Worm (Caenorhabditis elegans) whole organism, young adult: ENCODE measurements around the gene dmsr-9.

Source experiments
- B0035.1 ChIP-seq: sonication (generic microtip); optimal IDR thresholded peaks from 2 replicates; lab custom pipeline; 2016; ENCODE audit warnings: missing genetic modification characterization, mild to moderate bottlenecking, missing compliant biosample characterization, missing genotype, missing genetic modification reagents
- B0261.1 ChIP-seq: sonication (generic microtip); optimal IDR thresholded peaks from 2 replicates; lab custom pipeline; 2016; ENCODE audit warnings: mild to moderate bottlenecking, missing genetic modification characterization, moderate library complexity, missing compliant biosample characterization
- C06A6.2 ChIP-seq: fragments of 200-800 bp; sonication (Bioruptor generic); conservative IDR thresholded peaks from 2 replicates; pipeline ENCODE4 v1.3.6; 2022; ENCODE audit warnings: missing genetic modification characterization, missing compliant biosample characterization
- C17E4.6 ChIP-seq: fragments of 200-800 bp; sonication (Bioruptor generic); IDR thresholded peaks from 2 replicates; pipeline ENCODE4 v1.3.6; 2022; ENCODE audit warnings: missing genetic modification reagents, missing genetic modification characterization, missing compliant biosample characterization
- D2030.7 ChIP-seq: fragments of 200-800 bp; sonication (Bioruptor generic); IDR thresholded peaks from 2 replicates; pipeline ENCODE4 v1.3.6; 2022; ENCODE audit warnings: missing genetic modification reagents, missing genetic modification characterization, missing compliant biosample characterization
- F10E7.11 ChIP-seq: sonication (generic microtip); optimal IDR thresholded peaks from 2 replicates; lab custom pipeline; 2017; ENCODE audit warnings: mild to moderate bottlenecking, missing genetic modification characterization, moderate library complexity, missing compliant biosample characterization
- F23B12.7 ChIP-seq: sonication (generic microtip); optimal IDR thresholded peaks from 2 replicates; lab custom pipeline; 2017; ENCODE audit warnings: missing genetic modification characterization, mild to moderate bottlenecking, missing compliant biosample characterization, antibody characterized with exemption, moderate library complexity; ENCODE audit not compliant: insufficient read depth
- F33H1.4 ChIP-seq: fragments of 200-800 bp; sonication (Bioruptor generic); IDR thresholded peaks from 2 replicates; pipeline ENCODE4 v1.3.6; 2022; ENCODE audit warnings: missing genetic modification reagents, missing genetic modification characterization, missing compliant biosample characterization
- F49E8.2 ChIP-seq: sonication (generic microtip); optimal IDR thresholded peaks from 3 replicates; lab custom pipeline; 2017; ENCODE audit warnings: missing genetic modification characterization, mild to moderate bottlenecking, missing compliant biosample characterization, antibody characterized with exemption, moderate library complexity; ENCODE audit not compliant: insufficient read depth
- F52B5.7 ChIP-seq: sonication (generic microtip); optimal IDR thresholded peaks from 2 replicates; lab custom pipeline; 2016; ENCODE audit warnings: mild to moderate bottlenecking, missing genetic modification characterization, missing compliant biosample characterization
- F57A8.1 ChIP-seq: fragments of 200-800 bp; sonication (Bioruptor generic); optimal IDR thresholded peaks from 2 replicates; lab custom pipeline; 2018; ENCODE audit warnings: mild to moderate bottlenecking, missing genetic modification characterization, moderate library complexity, missing compliant biosample characterization
- K11D2.4 ChIP-seq: fragments of 200-800 bp; sonication (Bioruptor generic); IDR thresholded peaks from 2 replicates; pipeline ENCODE4 v1.3.6; 2022; ENCODE audit warnings: missing genetic modification reagents, missing genetic modification characterization, missing compliant biosample characterization
- K12H6.12 ChIP-seq: fragments of 200-800 bp; sonication (Bioruptor generic); optimal IDR thresholded peaks from 2 replicates; lab custom pipeline; 2018; ENCODE audit warnings: mild to moderate bottlenecking, missing genetic modification characterization, missing compliant biosample characterization
- T26A5.8 ChIP-seq: sonication (generic microtip); optimal IDR thresholded peaks from 2 replicates; lab custom pipeline; 2016; ENCODE audit warnings: missing genetic modification characterization, missing compliant biosample characterization
- Y79H2A.3 ChIP-seq: fragments of 200-800 bp; sonication (Bioruptor generic); conservative IDR thresholded peaks from 2 replicates; pipeline ENCODE4 v1.3.6; 2022; ENCODE audit warnings: missing genetic modification reagents, missing genetic modification characterization, missing compliant biosample characterization
- aptf-2 ChIP-seq: fragments of 200-800 bp; sonication (Bioruptor generic); conservative IDR thresholded peaks from 2 replicates; pipeline ENCODE4 v1.3.6; 2022; ENCODE audit warnings: missing genetic modification reagents, missing genetic modification characterization, missing compliant biosample characterization
- athp-1 ChIP-seq: sonication (generic microtip); optimal IDR thresholded peaks from 2 replicates; lab custom pipeline; 2017; ENCODE audit warnings: mild to moderate bottlenecking, missing genetic modification characterization, missing compliant biosample characterization
- attf-3 ChIP-seq: fragments of 200-800 bp; sonication (Bioruptor generic); conservative IDR thresholded peaks from 2 replicates; pipeline ENCODE4 v1.3.6; 2022; ENCODE audit warnings: missing genetic modification reagents, missing genetic modification characterization, missing compliant biosample characterization
- bed-1 ChIP-seq: fragments of 200-800 bp; sonication (Bioruptor generic); IDR thresholded peaks from 2 replicates; pipeline ENCODE4 v1.3.6; 2022; ENCODE audit warnings: missing genetic modification reagents, missing genetic modification characterization, missing compliant biosample characterization
- bed-2 ChIP-seq: fragments of 200-800 bp; sonication (Bioruptor generic); IDR thresholded peaks from 2 replicates; pipeline ENCODE4 v1.3.6; 2022; ENCODE audit warnings: missing genetic modification reagents, missing genetic modification characterization, missing compliant biosample characterization
- ceh-100 ChIP-seq: fragments of 200-800 bp; sonication (Bioruptor generic); IDR thresholded peaks from 2 replicates; pipeline ENCODE4 v1.3.6; 2022; ENCODE audit warnings: missing genetic modification reagents, missing genetic modification characterization, missing compliant biosample characterization
- ceh-58 ChIP-seq: fragments of 200-800 bp; sonication (Bioruptor generic); IDR thresholded peaks from 2 replicates; pipeline ENCODE4 v1.3.6; 2022; ENCODE audit warnings: missing genetic modification characterization, missing compliant biosample characterization
- chd-7 ChIP-seq: sonication (generic microtip); optimal IDR thresholded peaks from 2 replicates; lab custom pipeline; 2016; ENCODE audit warnings: mild to moderate bottlenecking, missing genetic modification characterization, moderate library complexity, missing compliant biosample characterization
- dpff-1 ChIP-seq: sonication (generic microtip); optimal IDR thresholded peaks from 2 replicates; lab custom pipeline; 2017; ENCODE audit warnings: mild to moderate bottlenecking, missing genetic modification characterization, missing compliant biosample characterization
- efl-1 ChIP-seq: fragments of 150-350 bp; optimal IDR thresholded peaks from 2 replicates; lab custom pipeline; 2014; ENCODE audit warnings: missing biosample characterization, missing genetic modification reagents, missing genetic modification characterization
- ekl-4 ChIP-seq: fragments of 200-800 bp; sonication (Bioruptor generic); IDR thresholded peaks from 2 replicates; pipeline ENCODE4 v1.3.6; 2022; ENCODE audit warnings: missing genetic modification reagents, missing genetic modification characterization, missing compliant biosample characterization
- ets-4 ChIP-seq: fragments of 200-800 bp; sonication (Bioruptor generic); optimal IDR thresholded peaks from 2 replicates; lab custom pipeline; 2018; ENCODE audit warnings: mild to moderate bottlenecking, missing genetic modification characterization, missing compliant biosample characterization
- gei-17 ChIP-seq: fragments of 200-800 bp; sonication (Bioruptor generic); optimal IDR thresholded peaks from 2 replicates; lab custom pipeline; 2018; ENCODE audit warnings: mild to moderate bottlenecking, missing genetic modification characterization, missing compliant biosample characterization
- him-1 ChIP-seq: sonication (generic microtip); optimal IDR thresholded peaks from 2 replicates; lab custom pipeline; 2016; ENCODE audit warnings: missing genotype, missing genetic modification reagents, missing genetic modification characterization, missing compliant biosample characterization
- hmg-1.2 ChIP-seq: fragments of 200-800 bp; sonication (Bioruptor generic); IDR thresholded peaks from 2 replicates; pipeline ENCODE4 v1.3.6; 2022; ENCODE audit warnings: missing genetic modification reagents, missing genetic modification characterization, missing compliant biosample characterization
- hmg-20 ChIP-seq: fragments of 200-800 bp; sonication (Bioruptor generic); IDR thresholded peaks from 2 replicates; pipeline ENCODE4 v1.3.6; 2022; ENCODE audit warnings: missing genetic modification reagents, missing genetic modification characterization, missing compliant biosample characterization
- hsf-1 ChIP-seq: fragments of 200-800 bp; sonication (Bioruptor generic); IDR thresholded peaks from 2 replicates; pipeline ENCODE4 v1.3.6; 2022; ENCODE audit warnings: missing genetic modification reagents, missing genetic modification characterization, missing compliant biosample characterization
- let-526 ChIP-seq: fragments of 200-800 bp; sonication (Bioruptor generic); IDR thresholded peaks from 2 replicates; pipeline ENCODE4 v1.3.6; 2022; ENCODE audit warnings: missing genetic modification reagents, missing genetic modification characterization, missing compliant biosample characterization
- let-607 ChIP-seq, 2 experiments: fragments of 200-800 bp in 1 of 2; sonication (Bioruptor generic) in 1 of 2; sonication (generic microtip) in 1 of 2; optimal IDR thresholded peaks; 2 replicates each; lab custom pipeline; 2016 to 2018; ENCODE audit warnings: mild to moderate bottlenecking in 2 of 2, missing compliant biosample characterization in 2 of 2, missing genetic modification characterization in 2 of 2, moderate library complexity in 2 of 2, missing genotype in 1 of 2
- madf-10 ChIP-seq: sonication (generic microtip); optimal IDR thresholded peaks from 2 replicates; lab custom pipeline; 2016; ENCODE audit warnings: mild to moderate bottlenecking, missing genetic modification characterization, missing compliant biosample characterization
- madf-6 ChIP-seq: fragments of 200-800 bp; sonication (Bioruptor generic); IDR thresholded peaks from 2 replicates; pipeline ENCODE4 v1.3.6; 2022; ENCODE audit warnings: missing genetic modification reagents, missing genetic modification characterization, missing compliant biosample characterization
- nhr-90 ChIP-seq: sonication (generic microtip); optimal IDR thresholded peaks from 2 replicates; lab custom pipeline; 2016; ENCODE audit warnings: missing genotype, mild to moderate bottlenecking, missing genetic modification characterization, missing compliant biosample characterization
- repo-1 ChIP-seq: sonication (generic microtip); optimal IDR thresholded peaks from 2 replicates; lab custom pipeline; 2017; ENCODE audit warnings: mild to moderate bottlenecking, missing genetic modification characterization, missing compliant biosample characterization
- somi-1 ChIP-seq: fragments of 200-800 bp; sonication (Bioruptor generic); optimal IDR thresholded peaks from 2 replicates; lab custom pipeline; 2018; ENCODE audit warnings: mild to moderate bottlenecking, missing genetic modification characterization, missing compliant biosample characterization
- unc-62 ChIP-seq: fragments of 150-350 bp; optimal IDR thresholded peaks from 2 replicates; lab custom pipeline; 2014; ENCODE audit warnings: missing biosample characterization, missing genetic modification reagents, missing genetic modification characterization
- ztf-26 ChIP-seq: sonication (generic microtip); optimal IDR thresholded peaks from 2 replicates; lab custom pipeline; 2017; ENCODE audit warnings: missing genetic modification characterization, missing compliant biosample characterization
- ztf-3 ChIP-seq: fragments of 200-800 bp; sonication (Bioruptor generic); optimal IDR thresholded peaks from 2 replicates; lab custom pipeline; 2018; ENCODE audit warnings: mild to moderate bottlenecking, missing genetic modification characterization, missing compliant biosample characterization

Gene dmsr-9

ce11 chrV:6773735-6774134 is 25.7 kb downstream of the dmsr-9 start, which contains the start of gene ZC404.16:
TSS of gene ZC404.16 (minus strand) at chrV:6773835.
- TF ChIP-seq ceh-100 (GFP tag; lab: Robert Waterston, UW) = no peak
- TF ChIP-seq madf-10 (tag; lab: Kevin White, UChicago) = no peak
- TF ChIP-seq athp-1 = no peak
- TF ChIP-seq B0035.1 (tag; lab: Kevin White, UChicago) = no peak
- TF ChIP-seq F52B5.7 (tag; lab: Kevin White, UChicago) = no peak
- TF ChIP-seq D2030.7 (GFP tag; lab: Robert Waterston, UW) = no peak
- TF ChIP-seq efl-1 (GFP tag; lab: Kevin White, UChicago) = peak; percentile 39
- TF ChIP-seq ztf-3 = no peak
- TF ChIP-seq C06A6.2 (GFP tag; lab: Robert Waterston, UW) = no peak
- peak; percentile 64 for TF ChIP-seq madf-6 (GFP tag; lab: Robert Waterston, UW)

- TF ChIP-seq F57A8.1 (GFP tag; lab: Kevin White, UChicago) (no peak), somi-1 (GFP tag; lab: Kevin White, UChicago) (no peak), ceh-58 (GFP tag; lab: Robert Waterston, UW) (no peak), F33H1.4 (GFP tag; lab: Robert Waterston, UW) (no peak)
- TF ChIP-seq, all 124 proteins: peak for 0
Measured at ce11 chrV:6771645-6772044, 27.8 kb downstream of the dmsr-9 start, which contains the start of gene srh-30. TSS of gene srh-30 (minus strand) at chrV:6771745.

- no peak for TF ChIP-seq hmg-20
- no peak for TF ChIP-seq B0035.1 (tag; lab: Kevin White, UChicago)
- no peak for TF ChIP-seq him-1 (tag; lab: Kevin White, UChicago)
- no peak for TF ChIP-seq repo-1
- TF ChIP-seq F10E7.11 (tag; lab: Kevin White, UChicago) = no peak
- TF ChIP-seq ekl-4 (GFP tag; lab: Robert Waterston, UW) = no peak
- no peak for TF ChIP-seq dpff-1 (tag; lab: Kevin White, UChicago)
- no peak for TF ChIP-seq hmg-1.2
- no peak for TF ChIP-seq nhr-90 (tag; lab: Kevin White, UChicago)
- no peak for TF ChIP-seq F23B12.7
- no peak for TF ChIP-seq T26A5.8
- TF ChIP-seq K12H6.12 = no peak
- TF ChIP-seq let-607 (tag; optimal IDR thresholded peaks at IDR 0.05; lab: Kevin White, UChicago) = no peak
- TF ChIP-seq gei-17 (GFP tag; lab: Kevin White, UChicago) = no peak
Measured at ce11 chrV:6769440-6769839, 30.0 kb downstream of the dmsr-9 start.

ce11 chrV:6768452-6768929 is 31.0 kb downstream of the dmsr-9 start, which contains the start of the genes T25F10.1 and clik-1:
TSS of gene T25F10.1 (plus strand) at chrV:6768502.
TSS of gene clik-1 (minus strand) at chrV:6768732.
- no peak for TF ChIP-seq C17E4.6
- no peak for TF ChIP-seq K11D2.4 (GFP tag; lab: Robert Waterston, UW)
- TF ChIP-seq attf-3 (GFP tag; lab: Robert Waterston, UW) = no peak
- no peak for TF ChIP-seq bed-1 (GFP tag; lab: Robert Waterston, UW)
- no peak for TF ChIP-seq B0261.1 (tag; lab: Kevin White, UChicago)
- TF ChIP-seq chd-7 (tag; lab: Kevin White, UChicago) = no peak
- no peak for TF ChIP-seq ets-4 (GFP tag; lab: Kevin White, UChicago)
- TF ChIP-seq dpff-1 (tag; lab: Kevin White, UChicago) = no peak
- no peak for TF ChIP-seq aptf-2
- TF ChIP-seq C06A6.2 (GFP tag; lab: Robert Waterston, UW) = no peak
- no peak for TF ChIP-seq ztf-26 (tag; lab: Kevin White, UChicago)
- TF ChIP-seq Y79H2A.3 (GFP tag; lab: Robert Waterston, UW) = no peak
- TF ChIP-seq let-526 (GFP tag; lab: Robert Waterston, UW) = no peak
- no peak for TF ChIP-seq bed-2 (GFP tag; lab: Robert Waterston, UW)
- no peak for TF ChIP-seq hsf-1 (GFP tag; lab: Robert Waterston, UW)
- TF ChIP-seq unc-62 (GFP tag; lab: Kevin White, UChicago) = no peak
- TF ChIP-seq F49E8.2 (tag; lab: Kevin White, UChicago) = no peak
